Fruit fly (Drosophila melanogaster) whole organism: Measurements from ENCODE around the gene lectin-29Ca.

Source experiments
- CG8478 ChIP-seq: fragments of >200 bp; optimal IDR thresholded peaks from 2 replicates; lab custom pipeline; 2018; ENCODE audit warnings: inconsistent platforms
- Dll ChIP-seq: fragments of >200 bp; optimal IDR thresholded peaks from 2 replicates; lab custom pipeline; 2017
- EcR ChIP-seq, 2 experiments: fragments of >200 bp; optimal IDR thresholded peaks; 2 replicates each; lab custom pipeline; 2017; ENCODE audit warnings: missing biosample characterization in 2 of 2, missing genetic modification characterization in 2 of 2, missing genetic modification reagents in 2 of 2
- pan ChIP-seq: fragments of >200 bp; optimal IDR thresholded peaks from 2 replicates; lab custom pipeline; 2017
- psq ChIP-seq: fragments of >200 bp; optimal IDR thresholded peaks from 2 replicates; lab custom pipeline; 2017
- usp ChIP-seq: fragments of >200 bp; optimal IDR thresholded peaks from 2 replicates; lab custom pipeline; 2017; ENCODE audit warnings: missing biosample characterization, missing genetic modification characterization, mixed read lengths

Gene lectin-29Ca

DNA sequence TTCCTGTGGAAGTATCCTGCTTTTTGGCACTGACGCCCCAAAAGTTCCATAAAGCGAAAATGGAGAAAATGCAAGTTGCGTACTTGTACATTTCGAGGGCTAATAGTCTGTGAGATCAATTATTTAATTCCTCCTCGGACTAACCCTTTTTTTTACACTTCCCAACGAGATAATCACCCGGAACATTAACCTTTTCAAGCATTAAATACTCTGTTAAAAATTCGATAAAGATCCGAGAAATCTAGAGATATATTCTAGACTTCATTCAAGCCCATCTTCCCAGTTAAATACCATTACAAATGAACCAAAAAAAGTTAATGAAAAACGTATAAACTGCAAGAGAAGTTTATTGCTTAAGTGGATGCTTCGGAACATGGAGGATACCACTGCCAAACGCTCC is at the start of gene lectin-29Ca:
lectin-29Ca (minus strand) TSS at position 101 of the 400 bp plus-strand sequence.
- TF ChIP-seq CG8478 (lab: Kevin White, UChicago) = no peak
- TF ChIP-seq Dll (lab: Kevin White, UChicago) = no peak
- no peak for TF ChIP-seq pan (lab: Kevin White, UChicago)
- TF ChIP-seq psq (lab: Kevin White, UChicago) = no peak
- TF ChIP-seq usp (GFP tag; lab: Kevin White, UChicago) = no peak
- TF ChIP-seq EcR (GFP tag; optimal IDR thresholded peaks at IDR 0.05; lab: Kevin White, UChicago) = no peak

DNA sequence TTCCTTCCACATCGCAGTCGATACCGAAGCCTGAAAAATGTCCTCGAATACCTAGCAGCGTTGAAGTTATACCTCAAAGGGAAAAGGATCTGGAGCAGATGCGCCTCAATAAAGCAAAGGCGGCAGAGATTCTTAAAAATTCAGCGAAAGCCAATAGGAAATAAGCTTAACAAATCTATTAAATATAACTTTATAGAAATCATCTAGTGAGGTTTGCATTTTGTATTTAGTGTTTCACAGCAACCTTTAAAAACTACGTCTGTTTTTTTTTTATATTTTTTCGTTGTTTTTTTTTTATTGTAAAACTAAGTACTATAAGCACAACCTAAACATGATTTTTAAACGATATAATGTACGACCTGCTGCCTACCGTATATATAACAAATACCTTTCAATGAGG is 48.1 kb upstream of the lectin-29Ca start, which contains the start of gene CG31897:
CG31897 (plus strand) TSS at position 301 of the 400 bp plus-strand sequence.
- TF ChIP-seq pan (lab: Kevin White, UChicago) (no peak), usp (GFP tag; lab: Kevin White, UChicago) (no peak), EcR (GFP tag; optimal IDR thresholded peaks at IDR 0.05; lab: Kevin White, UChicago) (no peak), CG8478 (lab: Kevin White, UChicago) (no peak), psq (lab: Kevin White, UChicago) (no peak), Dll (lab: Kevin White, UChicago) (no peak)

DNA sequence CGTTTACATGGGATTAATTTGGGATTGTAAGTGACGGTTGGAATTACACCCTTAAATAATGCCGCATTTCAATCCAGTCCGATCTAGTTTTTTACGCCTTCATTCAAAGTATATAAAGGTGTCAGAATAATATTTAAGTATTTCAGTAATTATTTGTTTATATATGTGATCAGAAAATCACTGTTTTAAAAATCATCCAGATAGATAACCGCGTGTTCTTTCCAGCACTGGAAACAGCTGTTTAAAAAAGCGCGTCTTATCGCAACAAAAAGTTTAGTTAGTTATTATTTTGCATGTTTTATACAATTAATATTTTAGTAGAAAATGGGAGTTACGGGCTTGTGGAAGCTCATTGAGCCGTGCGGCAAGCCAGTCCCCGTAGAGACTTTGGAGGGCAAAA is 44.0 kb upstream of the lectin-29Ca start, which contains the start of gene mus201:
mus201 (plus strand) TSS at position 118 of the 400 bp plus-strand sequence.
- TF ChIP-seq psq (lab: Kevin White, UChicago) (no peak), Dll (lab: Kevin White, UChicago) (no peak), pan (lab: Kevin White, UChicago) (no peak), EcR (GFP tag; optimal IDR thresholded peaks at IDR 0.05; lab: Kevin White, UChicago) (no peak), usp (GFP tag; lab: Kevin White, UChicago) (no peak), CG8478 (lab: Kevin White, UChicago) (no peak)

DNA sequence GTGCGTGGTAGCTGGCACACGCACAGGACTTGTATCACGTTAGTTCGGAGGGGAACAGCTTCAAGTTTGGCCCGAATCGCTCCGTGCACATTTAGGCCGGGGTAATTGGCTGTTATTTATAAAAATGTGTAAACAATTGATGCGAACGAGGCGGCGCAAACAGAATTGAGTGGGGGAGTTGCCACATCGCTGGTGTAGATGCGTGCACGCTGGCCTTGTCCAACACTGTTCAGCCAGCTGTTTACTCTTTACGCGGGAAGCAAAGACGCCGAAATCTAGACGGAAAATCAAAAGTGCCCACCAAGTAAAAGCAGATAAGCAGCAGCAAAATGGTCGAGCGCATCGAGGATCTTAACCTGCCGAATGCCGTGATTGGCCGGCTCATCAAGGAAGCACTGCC is 43.1 kb upstream of the lectin-29Ca start, which contains the start of the genes D12 and Chrac-14:
D12 (minus strand) TSS at position 190 of the 400 bp plus-strand sequence.
Chrac-14 (plus strand) TSS at position 230 of the 400 bp plus-strand sequence.
- TF ChIP-seq EcR (GFP tag; optimal IDR thresholded peaks at IDR 0.05; lab: Kevin White, UChicago) (no peak), CG8478 (lab: Kevin White, UChicago) (no peak), usp (GFP tag; lab: Kevin White, UChicago) (no peak), pan (lab: Kevin White, UChicago) (no peak), psq (lab: Kevin White, UChicago) (no peak), Dll (lab: Kevin White, UChicago) (no peak)

DNA sequence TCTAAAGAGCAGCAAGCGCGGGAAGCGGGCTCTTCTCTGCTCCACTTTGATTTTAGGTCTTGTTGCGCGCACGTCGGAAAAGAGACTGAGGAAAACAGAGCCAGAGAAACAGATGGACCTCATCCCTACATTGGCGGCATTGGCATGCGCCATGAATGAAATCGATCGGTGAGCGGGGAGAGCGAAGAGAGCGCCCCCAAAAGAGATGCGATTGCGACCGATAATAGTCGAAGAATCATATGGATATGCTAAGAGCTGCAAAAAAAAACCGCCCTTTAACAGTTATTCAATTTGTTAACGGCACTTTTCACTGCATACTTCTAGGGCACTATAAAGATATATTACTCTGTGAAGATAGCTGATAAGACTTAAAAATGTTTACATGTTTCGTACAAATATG is 39.4 kb upstream of the lectin-29Ca start, which contains the start of gene grk:
grk (minus strand) TSS at position 87 of the 400 bp plus-strand sequence.
- TF ChIP-seq EcR (GFP tag; optimal IDR thresholded peaks at IDR 0.05; lab: Kevin White, UChicago) (no peak), psq (lab: Kevin White, UChicago) (no peak), Dll (lab: Kevin White, UChicago) (no peak), usp (GFP tag; lab: Kevin White, UChicago) (no peak), CG8478 (lab: Kevin White, UChicago) (no peak), pan (lab: Kevin White, UChicago) (no peak)

DNA sequence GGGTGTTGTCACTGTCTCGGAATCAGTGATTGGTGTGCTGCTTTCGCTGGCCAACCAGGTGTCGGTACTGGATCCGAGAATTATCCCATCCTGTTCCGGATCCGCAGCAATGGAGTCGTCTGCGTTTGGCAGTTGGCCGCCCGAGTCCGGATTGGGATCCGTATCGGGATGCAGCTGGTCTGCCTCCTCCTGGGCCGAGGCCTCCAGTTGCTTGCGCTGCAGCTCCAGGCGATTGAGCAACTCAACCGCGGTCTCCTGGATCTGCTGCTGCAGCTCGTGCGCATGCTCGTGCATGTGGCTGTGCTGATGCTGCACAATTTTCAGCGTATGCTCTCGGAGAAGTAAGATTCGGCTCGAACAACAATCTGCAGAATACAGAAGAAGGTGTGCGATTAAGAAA is 38.0 kb upstream of the lectin-29Ca start:
- TF ChIP-seq psq (lab: Kevin White, UChicago) (no peak), usp (GFP tag; lab: Kevin White, UChicago) (no peak), pan (lab: Kevin White, UChicago) (no peak), CG8478 (lab: Kevin White, UChicago) (no peak), Dll (lab: Kevin White, UChicago) (no peak), EcR (GFP tag; optimal IDR thresholded peaks at IDR 0.05; lab: Kevin White, UChicago) (no peak)

DNA sequence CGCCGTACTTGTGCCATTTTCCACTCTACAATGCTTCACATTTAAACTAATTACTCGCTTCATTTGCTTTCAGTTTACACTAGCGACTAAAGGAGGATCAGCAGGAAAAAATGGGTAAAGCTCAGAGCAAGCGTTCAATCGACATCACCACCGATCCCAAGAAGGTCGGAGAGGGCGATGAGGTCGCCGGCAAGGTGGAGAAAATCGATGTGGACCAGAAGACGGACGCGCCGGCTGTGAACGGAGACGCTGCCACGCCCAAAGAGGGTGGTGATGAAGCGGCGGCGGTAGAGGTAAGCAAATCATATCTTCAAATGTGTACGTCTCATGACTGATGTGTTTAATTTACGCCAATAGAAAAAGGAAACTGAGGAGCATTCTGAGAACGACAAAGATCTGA is 32.7 kb upstream of the lectin-29Ca start:
- no peak for TF ChIP-seq Dll (lab: Kevin White, UChicago)
- no peak for TF ChIP-seq usp (GFP tag; lab: Kevin White, UChicago)
- no peak for TF ChIP-seq EcR (GFP tag; optimal IDR thresholded peaks at IDR 0.05; lab: Kevin White, UChicago)
- no peak for TF ChIP-seq CG8478 (lab: Kevin White, UChicago)

DNA sequence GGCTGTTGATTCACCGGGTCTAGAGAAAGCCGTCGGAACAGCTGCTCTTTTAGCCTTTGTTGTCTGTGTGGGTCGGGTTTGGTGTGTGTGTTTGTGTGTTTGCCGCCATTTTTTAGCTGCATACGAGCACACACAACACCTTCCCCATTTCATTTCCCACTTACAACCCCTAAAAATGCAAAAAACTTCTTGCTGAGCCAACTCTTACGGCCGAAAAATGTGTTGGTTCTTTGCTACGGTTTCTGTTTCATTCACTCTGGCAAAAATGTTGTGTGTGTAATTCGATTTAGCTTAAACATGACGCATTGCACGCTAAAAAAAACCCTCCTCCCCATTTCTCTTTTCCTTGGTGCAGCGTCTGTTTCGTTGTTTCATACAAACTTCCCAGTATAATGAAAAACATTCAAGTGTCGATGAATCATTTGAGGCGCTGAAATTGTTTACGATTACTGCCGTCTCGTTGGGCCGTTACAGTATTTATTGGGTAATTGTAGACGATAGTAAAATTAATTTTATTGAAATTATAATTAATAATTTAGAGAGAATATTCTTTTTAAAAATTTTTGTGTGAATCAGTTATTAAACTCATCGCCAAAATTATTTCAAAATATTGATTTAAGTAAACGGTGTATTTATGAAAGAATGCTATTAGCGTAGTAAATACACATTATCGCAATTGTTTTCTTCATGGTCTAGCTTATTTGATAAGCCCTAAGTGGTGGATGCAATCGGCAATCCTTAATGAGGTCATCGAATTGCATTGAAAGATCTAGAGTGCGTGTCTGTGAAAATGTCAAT is 32.1 kb upstream of the lectin-29Ca start:
- TF ChIP-seq EcR (GFP tag; optimal IDR thresholded peaks at IDR 0.05; lab: Kevin White, UChicago) (no peak), psq (lab: Kevin White, UChicago) (no peak), pan (lab: Kevin White, UChicago) (no peak), usp (GFP tag; lab: Kevin White, UChicago) (no peak), CG8478 (lab: Kevin White, UChicago) (no peak), Dll (lab: Kevin White, UChicago) (no peak)

DNA sequence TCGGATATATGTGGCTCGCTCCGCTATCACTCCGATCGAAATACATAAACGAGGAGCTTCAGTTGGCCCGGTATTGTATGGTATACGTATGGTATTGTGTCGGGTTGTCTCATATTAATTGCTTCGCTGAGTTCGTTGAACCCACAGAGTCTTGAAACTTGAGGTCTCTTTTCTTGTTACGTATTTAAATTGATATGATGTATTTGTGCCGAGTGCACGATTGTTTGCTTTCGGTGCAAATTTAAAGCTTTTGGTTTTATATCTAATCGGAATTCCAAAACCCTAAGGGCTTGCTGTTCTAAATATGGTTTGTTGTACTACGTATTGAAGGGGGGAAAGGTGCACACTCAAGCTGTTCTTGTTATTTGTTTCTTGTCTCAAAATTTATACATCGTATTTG is 31.1 kb upstream of the lectin-29Ca start:
- TF ChIP-seq pan (lab: Kevin White, UChicago) = no peak
- peak in 1 of 2 experiments; percentile 20 for TF ChIP-seq EcR (GFP tag; optimal IDR thresholded peaks at IDR 0.05; lab: Kevin White, UChicago)

DNA sequence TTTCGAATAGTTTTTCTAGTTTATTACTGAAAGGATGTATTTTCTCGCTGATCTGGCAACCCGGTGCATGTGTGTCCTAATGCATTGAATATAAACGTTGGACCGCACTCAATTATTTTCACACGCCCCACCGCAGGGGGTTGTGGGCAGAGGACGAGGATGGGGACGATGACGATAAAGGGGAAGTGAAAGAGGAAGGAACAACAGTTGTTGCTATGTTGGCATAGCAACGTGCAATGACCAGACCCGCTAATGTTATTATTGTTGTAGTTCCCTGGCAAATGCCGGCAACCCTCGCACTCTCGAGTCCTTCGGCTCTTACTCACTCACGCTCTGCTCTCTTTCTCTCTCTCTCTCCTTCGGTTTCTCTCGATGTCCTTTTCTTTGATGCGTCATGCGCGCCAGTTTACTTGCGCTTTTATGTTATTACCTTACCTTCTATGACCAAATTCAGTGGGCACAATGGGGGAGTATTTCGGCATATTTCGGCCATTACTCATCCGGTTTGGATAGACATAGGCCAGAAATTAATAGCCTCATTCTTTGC is 30.7 kb upstream of the lectin-29Ca start:
- TF ChIP-seq usp (GFP tag; lab: Kevin White, UChicago) (no peak), Dll (lab: Kevin White, UChicago) (no peak), pan (lab: Kevin White, UChicago) (no peak), CG8478 (lab: Kevin White, UChicago) (no peak), EcR (GFP tag; optimal IDR thresholded peaks at IDR 0.05; lab: Kevin White, UChicago) (no peak), psq (lab: Kevin White, UChicago) (no peak)

DNA sequence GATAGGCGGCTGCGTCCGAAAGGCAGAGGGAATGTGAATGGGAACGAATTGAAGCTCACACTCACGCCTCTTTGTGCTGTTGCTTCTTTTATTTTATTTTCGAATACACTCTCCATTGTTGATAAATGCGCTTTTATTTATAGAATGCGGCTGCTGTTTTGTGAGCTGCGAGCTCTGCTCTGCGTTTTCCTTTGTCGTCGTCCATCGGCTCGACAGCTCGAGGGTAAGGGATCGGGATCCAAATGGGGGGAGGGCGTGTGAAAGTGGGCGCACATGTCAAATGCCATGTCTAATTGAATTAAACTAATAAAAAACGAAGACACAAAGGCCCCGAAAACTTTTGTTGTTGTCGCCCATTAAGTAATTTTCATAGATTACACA is 30.0 kb upstream of the lectin-29Ca start:
- peak in 1 of 2 experiments; percentile 1 for TF ChIP-seq EcR (GFP tag; optimal IDR thresholded peaks at IDR 0.05; lab: Kevin White, UChicago)
- TF ChIP-seq Dll (lab: Kevin White, UChicago) = no peak
- TF ChIP-seq psq (lab: Kevin White, UChicago) = no peak
